Worm (Caenorhabditis elegans) whole organism, young adult: ENCODE results near the gene pals-22.

ENCODE experiments used
- attf-5 ChIP-seq: fragments of 200-800 bp; sonication (Bioruptor generic); optimal IDR thresholded peaks from 2 replicates; lab custom pipeline; 2018; ENCODE audit warnings: mild to moderate bottlenecking, missing genetic modification characterization, missing compliant biosample characterization
- nfya-1 ChIP-seq: sonication (generic microtip); optimal IDR thresholded peaks from 2 replicates; lab custom pipeline; 2017; ENCODE audit warnings: antibody characterized with exemption, missing compliant biosample characterization, missing genetic modification characterization, borderline replicate concordance; ENCODE audit not compliant: insufficient read depth
- pha-4 ChIP-seq: fragments of 150-350 bp; sonication (generic microtip); optimal IDR thresholded peaks from 2 replicates; lab custom pipeline; 2014; ENCODE audit warnings: missing biosample characterization, missing genetic modification reagents, missing genetic modification characterization

- no peak for TF ChIP-seq attf-5 (GFP tag; lab: Kevin White, UChicago)
- no peak for TF ChIP-seq nfya-1 (tag; lab: Kevin White, UChicago)
- no peak for TF ChIP-seq pha-4 (tag; lab: Kevin White, UChicago)
Observed at ce11 chrIII:173501-173900, 41.3 kb downstream of the pals-22 start, which contains the start of gene F40G9.19.
